Worm (Caenorhabditis elegans) whole organism, late embryonic: Measurements from ENCODE around the gene Y45G5AM.9.
A peak's percentile ranks its signal among the peaks of the same experiment; 100 is the strongest.

Experiments used
- C08G9.2 ChIP-seq: sonication (generic microtip); optimal IDR thresholded peaks from 2 replicates; lab custom pipeline; 2016; ENCODE audit warnings: mild to moderate bottlenecking, missing genetic modification characterization, moderate library complexity, missing compliant biosample characterization
- F13H6.1 ChIP-seq: sonication (generic microtip); optimal IDR thresholded peaks from 2 replicates; lab custom pipeline; 2016; ENCODE audit warnings: missing genetic modification characterization, missing compliant biosample characterization
- K02D7.2 ChIP-seq: sonication (generic microtip); optimal IDR thresholded peaks from 2 replicates; lab custom pipeline; 2017; ENCODE audit warnings: mild to moderate bottlenecking, missing genetic modification characterization, missing compliant biosample characterization
- T23F11.4 ChIP-seq: fragments of 200-800 bp; sonication (Bioruptor generic); optimal IDR thresholded peaks from 2 replicates; lab custom pipeline; 2018; ENCODE audit warnings: mild to moderate bottlenecking, missing genetic modification characterization, missing compliant biosample characterization
- ahr-1 ChIP-seq: sonication (generic microtip); optimal IDR thresholded peaks from 2 replicates; lab custom pipeline; 2016; ENCODE audit warnings: missing genetic modification characterization, missing compliant biosample characterization
- ama-1 ChIP-seq: fragments of 150-350 bp; optimal IDR thresholded peaks from 2 replicates; lab custom pipeline; 2014
- ceh-2 ChIP-seq: sonication (generic microtip); optimal IDR thresholded peaks from 2 replicates; lab custom pipeline; 2016; ENCODE audit warnings: missing genotype, missing genetic modification characterization, missing compliant biosample characterization
- ceh-24 ChIP-seq: sonication (generic microtip); optimal IDR thresholded peaks from 2 replicates; lab custom pipeline; 2016; ENCODE audit warnings: mild to moderate bottlenecking, missing genetic modification characterization, missing compliant biosample characterization
- ceh-31 ChIP-seq: sonication (generic microtip); optimal IDR thresholded peaks from 2 replicates; lab custom pipeline; 2016; ENCODE audit warnings: missing genetic modification characterization, missing compliant biosample characterization
- che-1 ChIP-seq: sonication (generic microtip); optimal IDR thresholded peaks from 2 replicates; lab custom pipeline; 2016; ENCODE audit warnings: mild to moderate bottlenecking, missing genetic modification characterization, missing compliant biosample characterization
- dve-1 ChIP-seq: sonication (generic microtip); optimal IDR thresholded peaks from 2 replicates; lab custom pipeline; 2017; ENCODE audit warnings: antibody characterized with exemption, mild to moderate bottlenecking, missing genetic modification characterization, missing compliant biosample characterization
- elt-2 ChIP-seq: sonication (generic microtip); optimal IDR thresholded peaks from 2 replicates; lab custom pipeline; 2016; ENCODE audit warnings: missing genetic modification reagents, missing genetic modification characterization, missing compliant biosample characterization
- eyg-1 ChIP-seq: sonication (generic microtip); optimal IDR thresholded peaks from 2 replicates; lab custom pipeline; 2016; ENCODE audit warnings: missing genotype, missing genetic modification characterization, missing compliant biosample characterization
- fax-1 ChIP-seq: sonication (generic microtip); optimal IDR thresholded peaks from 2 replicates; lab custom pipeline; 2016; ENCODE audit warnings: missing genotype, missing genetic modification characterization, missing compliant biosample characterization
- fkh-10 ChIP-seq: fragments of 150-350 bp; optimal IDR thresholded peaks from 2 replicates; lab custom pipeline; 2014; ENCODE audit warnings: missing biosample characterization, missing genetic modification reagents, missing genetic modification characterization
- hlh-13 ChIP-seq: fragments of 200-800 bp; sonication (Bioruptor generic); optimal IDR thresholded peaks from 2 replicates; lab custom pipeline; 2018; ENCODE audit warnings: mild to moderate bottlenecking, missing genetic modification characterization, missing compliant biosample characterization
- hlh-30 ChIP-seq: sonication (generic microtip); optimal IDR thresholded peaks from 2 replicates; lab custom pipeline; 2017; ENCODE audit warnings: antibody characterized with exemption, missing genetic modification characterization, missing compliant biosample characterization; ENCODE audit not compliant: insufficient read depth
- hlh-6 ChIP-seq: sonication (generic microtip); optimal IDR thresholded peaks from 2 replicates; lab custom pipeline; 2016; ENCODE audit warnings: missing genotype, missing genetic modification characterization, missing compliant biosample characterization
- hlh-8 ChIP-seq: sonication (generic microtip); optimal IDR thresholded peaks from 2 replicates; lab custom pipeline; 2016; ENCODE audit warnings: missing genotype, missing genetic modification characterization, missing compliant biosample characterization
- nhr-11 ChIP-seq: fragments of 150-350 bp; optimal IDR thresholded peaks from 2 replicates; lab custom pipeline; 2014; ENCODE audit warnings: missing biosample characterization, missing genetic modification characterization
- odd-2 ChIP-seq: sonication (generic microtip); optimal IDR thresholded peaks from 2 replicates; lab custom pipeline; 2017; ENCODE audit warnings: antibody characterized with exemption, mild to moderate bottlenecking, missing genetic modification characterization, missing compliant biosample characterization
- pax-1 ChIP-seq: fragments of 150-350 bp; optimal IDR thresholded peaks from 2 replicates; lab custom pipeline; 2014; ENCODE audit warnings: missing biosample characterization, missing genetic modification characterization
- pha-4 ChIP-seq: fragments of 150-350 bp; optimal IDR thresholded peaks from 2 replicates; lab custom pipeline; 2018; ENCODE audit warnings: missing biosample characterization, missing genetic modification reagents, missing genetic modification characterization
- ref-2 ChIP-seq: sonication (generic microtip); optimal IDR thresholded peaks from 2 replicates; lab custom pipeline; 2016; ENCODE audit warnings: missing genetic modification characterization, missing compliant biosample characterization
- syd-9 ChIP-seq: sonication (generic microtip); optimal IDR thresholded peaks from 2 replicates; lab custom pipeline; 2016; ENCODE audit warnings: mild to moderate bottlenecking, missing genetic modification characterization, moderate library complexity, missing compliant biosample characterization
- tbx-2 ChIP-seq: sonication (generic microtip); optimal IDR thresholded peaks from 2 replicates; lab custom pipeline; 2016; ENCODE audit warnings: missing genetic modification characterization, missing compliant biosample characterization
- unc-86 ChIP-seq: sonication (generic microtip); optimal IDR thresholded peaks from 2 replicates; lab custom pipeline; 2016; ENCODE audit warnings: missing genetic modification characterization, missing compliant biosample characterization

Gene Y45G5AM.9

DNA sequence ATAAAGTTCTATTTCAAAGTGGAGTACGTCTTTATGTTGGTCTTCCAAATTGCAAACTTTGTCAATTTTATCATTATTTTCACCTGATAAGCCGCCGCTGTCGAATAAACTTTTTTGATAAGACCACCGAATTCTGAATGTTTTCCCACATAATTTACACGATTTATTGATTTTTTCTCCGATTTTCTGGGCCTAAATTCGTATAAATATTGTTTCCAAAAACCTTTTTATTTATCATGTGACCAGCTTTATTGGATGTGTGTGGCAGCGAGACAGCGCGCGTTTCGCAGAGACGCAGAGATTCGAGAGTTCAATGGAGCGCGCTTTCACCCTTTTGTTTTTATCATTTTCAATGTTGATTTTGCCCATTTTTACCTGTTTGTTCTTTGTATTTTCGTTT, 51.4 kb downstream of the Y45G5AM.9 start (continued):
- TF ChIP-seq unc-86 (tag; lab: Kevin White, UChicago) (no peak), hlh-8 (no peak), ref-2 (tag; lab: Kevin White, UChicago) (no peak), ceh-31 (no peak), tbx-2 (tag; lab: Kevin White, UChicago) (no peak), syd-9 (tag; lab: Kevin White, UChicago) (no peak)
- TF ChIP-seq, all 69 proteins: peak for 7

DNA sequence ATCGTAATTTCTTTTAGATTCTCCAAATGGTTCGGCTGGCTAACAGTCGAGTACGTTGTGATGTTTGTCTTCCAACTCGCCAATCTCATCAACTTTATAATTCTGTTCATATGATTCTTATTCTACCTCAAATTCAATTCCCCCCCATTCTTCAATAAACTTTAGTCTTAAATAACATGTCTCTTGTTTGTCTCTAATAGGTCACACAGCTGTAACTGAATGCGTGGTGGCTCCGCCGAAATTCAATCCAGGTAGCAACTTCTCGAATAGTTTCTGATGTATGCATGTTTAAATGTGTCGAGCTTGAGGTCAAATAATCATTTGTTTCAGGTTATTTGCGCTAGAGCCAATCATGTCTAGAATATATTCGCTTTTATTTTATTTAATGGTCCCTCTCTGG, 55.7 kb downstream of the Y45G5AM.9 start, which contains the start of gene lgc-29:
Gene lgc-29, plus strand, starts transcription at position 301 of the 400 bp plus-strand sequence.
- TF ChIP-seq eyg-1 (no peak), ceh-24 (no peak), elt-2 (tag; lab: Kevin White, UChicago) (no peak), pha-4 (tag; lab: Kevin White, UChicago) (no peak), hlh-6 (tag; lab: Kevin White, UChicago) (no peak), C08G9.2 (tag; lab: Kevin White, UChicago) (no peak), che-1 (tag; lab: Kevin White, UChicago) (no peak), syd-9 (tag; lab: Kevin White, UChicago) (no peak), fkh-10 (no peak), F13H6.1 (no peak)

DNA sequence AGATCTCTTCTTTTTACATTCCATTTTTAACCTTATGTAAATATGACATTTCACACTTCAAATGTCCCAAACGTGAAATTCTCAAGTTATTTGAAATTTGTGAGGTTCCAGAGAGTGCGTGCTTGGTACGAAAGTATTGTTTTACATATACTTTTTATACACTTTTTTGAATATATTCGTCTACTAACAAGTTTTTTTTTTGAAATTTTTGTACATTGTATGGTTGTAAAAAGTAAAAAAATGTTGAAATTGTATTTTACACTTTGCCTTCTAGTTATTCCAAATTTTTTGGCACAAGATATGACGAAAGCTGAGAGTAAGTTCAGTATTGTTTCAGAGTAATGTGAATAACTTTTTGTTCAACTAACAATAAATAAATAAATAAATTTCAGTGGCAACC, 59.7 kb downstream of the Y45G5AM.9 start, which contains the start of gene lgc-1:
Gene lgc-1, plus strand, starts transcription at position 301 of the 400 bp plus-strand sequence.
- TF ChIP-seq F13H6.1 (no peak), hlh-6 (tag; lab: Kevin White, UChicago) (no peak), syd-9 (tag; lab: Kevin White, UChicago) (no peak), hlh-13 (no peak), nhr-11 (tag; lab: Kevin White, UChicago) (no peak), hlh-30 (no peak), odd-2 (tag; lab: Kevin White, UChicago) (no peak), ama-1 (no peak), T23F11.4 (GFP tag; lab: Kevin White, UChicago) (no peak), fax-1 (tag; lab: Kevin White, UChicago) (no peak), K02D7.2 (no peak), ceh-2 (tag; lab: Kevin White, UChicago) (no peak), ahr-1 (tag; lab: Kevin White, UChicago) (no peak)

DNA sequence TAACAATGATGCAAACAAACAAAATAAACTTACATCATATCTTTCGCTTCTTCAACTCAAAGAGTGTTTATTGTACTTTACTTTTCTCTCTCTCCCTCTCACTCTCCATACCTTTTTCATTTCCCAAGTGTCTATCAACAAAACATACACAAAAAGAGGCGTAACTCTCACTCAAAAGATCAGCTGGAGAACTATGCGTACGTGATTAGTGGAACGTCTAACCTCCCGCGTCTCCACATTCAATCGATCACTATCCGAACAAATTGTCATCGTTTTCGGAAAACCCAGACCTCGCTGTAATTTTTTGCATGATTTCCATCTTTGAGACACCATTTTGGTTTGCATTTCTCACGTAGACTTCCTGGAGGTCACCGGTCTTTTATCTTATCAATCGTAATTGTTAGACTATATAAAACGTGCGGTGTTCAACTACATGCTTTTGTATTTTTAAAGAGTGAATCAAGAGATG, 62.9 kb downstream of the Y45G5AM.9 start, which contains the start of gene nhr-57:
Gene nhr-57, plus strand, starts transcription at position 419 of the 469 bp plus-strand sequence.
- TF ChIP-seq F13H6.1 (no peak), T23F11.4 (GFP tag; lab: Kevin White, UChicago) (no peak), dve-1 (tag; lab: Kevin White, UChicago) (peak; percentile 19), pax-1 (no peak)
